Fruit fly (Drosophila melanogaster): ENCODE data around the gene Xrp1.
A peak's percentile ranks its signal among the peaks of the same experiment; 100 is the strongest.

Xrp1 gene

DNA sequence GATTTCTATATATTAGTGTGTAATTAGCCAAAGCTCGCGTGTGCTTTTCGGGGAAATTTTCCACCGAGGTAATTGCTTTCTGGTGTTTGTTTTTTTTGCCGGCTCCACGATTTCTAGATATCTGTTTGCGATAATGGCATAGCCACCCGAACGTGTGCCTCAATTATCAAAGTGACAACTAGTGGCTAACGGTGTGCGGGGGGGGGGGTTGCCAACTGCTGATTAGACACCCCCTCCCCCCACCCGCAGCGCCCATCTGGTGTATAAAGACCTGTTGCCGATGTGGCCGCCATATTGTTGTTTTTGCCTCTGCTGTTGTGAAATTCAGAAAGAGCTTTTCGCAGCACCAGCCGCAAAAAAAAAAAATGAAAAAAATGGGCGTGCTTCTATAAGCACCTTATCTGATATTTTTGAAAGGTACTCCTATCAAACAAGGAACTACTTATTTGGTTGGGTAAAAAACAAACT, 4.1 kb downstream of the Xrp1 start (continued):
- no peak for TF ChIP-seq kni (GFP tag; optimal IDR thresholded peaks at IDR 0.05)
- TF ChIP-seq tio (GFP tag; optimal IDR thresholded peaks at IDR 0.05), result no peak
- TF ChIP-seq NFAT (GFP tag; IDR thresholded peaks at IDR 0.05), result peak; percentile 84
- peak; percentile 26 for TF ChIP-seq HHEX (GFP tag; optimal IDR thresholded peaks at IDR 0.05)
- no peak for TF ChIP-seq CG18262 (tag; optimal IDR thresholded peaks at IDR 0.05)
- no peak for TF ChIP-seq CG9817 (tag; optimal IDR thresholded peaks at IDR 0.05)
- no peak for TF ChIP-seq Atf3 (GFP tag; optimal IDR thresholded peaks at IDR 0.05)
- TF ChIP-seq eyg (GFP tag; optimal IDR thresholded peaks at IDR 0.05), result no peak
- no peak for TF ChIP-seq CG10431 (GFP tag; optimal IDR thresholded peaks at IDR 0.05)
- TF ChIP-seq CG5953 (GFP tag; IDR thresholded peaks at IDR 0.05), result no peak
- TF ChIP-seq Asciz (GFP tag; optimal IDR thresholded peaks at IDR 0.05), result no peak
- TF ChIP-seq klu (GFP tag; IDR thresholded peaks at IDR 0.05), result no peak
- TF ChIP-seq chm (GFP tag; IDR thresholded peaks at IDR 0.05), result no peak
- TF ChIP-seq CG4360 (GFP tag; IDR thresholded peaks at IDR 0.05), result no peak
- TF ChIP-seq Doc3 (GFP tag; IDR thresholded peaks at IDR 0.05; ENCODE audit: partially characterized antibody), result no peak
- no peak for TF ChIP-seq hkb (optimal IDR thresholded peaks at IDR 0.05)
- no peak for TF ChIP-seq hkb (GFP tag; IDR thresholded peaks at IDR 0.05)
- TF ChIP-seq CG7745 (tag; optimal IDR thresholded peaks at IDR 0.05), result no peak
- TF ChIP-seq da (GFP tag; optimal IDR thresholded peaks at IDR 0.05), result peak; percentile 63
- TF ChIP-seq CG18011 (GFP tag; optimal IDR thresholded peaks at IDR 0.05), result no peak
- TF ChIP-seq phol (tag; optimal IDR thresholded peaks at IDR 0.05), result no peak
- no peak for TF ChIP-seq Lhr (GFP tag; optimal IDR thresholded peaks at IDR 0.05)
- TF ChIP-seq CG4404 (GFP tag; IDR thresholded peaks at IDR 0.05), result no peak
- no peak for TF ChIP-seq pan (optimal IDR thresholded peaks at IDR 0.05)
- peak in 1 of 2 experiments; percentile 31 for TF ChIP-seq pan (GFP tag; optimal IDR thresholded peaks at IDR 0.05 in 1 of 2, IDR thresholded peaks at IDR 0.05 in 1 of 2)
- TF ChIP-seq grau (tag; optimal IDR thresholded peaks at IDR 0.05), result no peak
- TF ChIP-seq zfh2 (GFP tag; optimal IDR thresholded peaks at IDR 0.05), result peak; percentile 22
- peak; percentile 24 for TF ChIP-seq CG13296 (GFP tag; optimal IDR thresholded peaks at IDR 0.05)
- no peak for TF ChIP-seq CG17912 (GFP tag; optimal IDR thresholded peaks at IDR 0.05)
- TF ChIP-seq CG8478 (optimal IDR thresholded peaks at IDR 0.05), result no peak
- no peak for TF ChIP-seq CG42726 (GFP tag; IDR thresholded peaks at IDR 0.05; ENCODE audit: partially characterized antibody)
- no peak for TF ChIP-seq usp (GFP tag; optimal IDR thresholded peaks at IDR 0.05)
- TF ChIP-seq CG10462 (GFP tag; optimal IDR thresholded peaks at IDR 0.05), result no peak
- no peak for TF ChIP-seq jigr1 (GFP tag; IDR thresholded peaks at IDR 0.05)
- TF ChIP-seq fru (optimal IDR thresholded peaks at IDR 0.05), result no peak
- TF ChIP-seq CG7357 (GFP tag; IDR thresholded peaks at IDR 0.05), result no peak
- peak; percentile 86 for TF ChIP-seq scrt (GFP tag; optimal IDR thresholded peaks at IDR 0.05)
- no peak for TF ChIP-seq CG9797 (GFP tag; optimal IDR thresholded peaks at IDR 0.05)
- TF ChIP-seq gcm2 (GFP tag; optimal IDR thresholded peaks at IDR 0.05), result no peak
- no peak for TF ChIP-seq CG18619 (GFP tag; optimal IDR thresholded peaks at IDR 0.05)
- no peak for TF ChIP-seq CG13123 (GFP tag; optimal IDR thresholded peaks at IDR 0.05)
- no peak for TF ChIP-seq CG17829 (tag; optimal IDR thresholded peaks at IDR 0.05)
- no peak for TF ChIP-seq org-1 (GFP tag; optimal IDR thresholded peaks at IDR 0.05)
- TF ChIP-seq CG11085 (GFP tag; IDR thresholded peaks at IDR 0.05), result no peak
- TF ChIP-seq CG3847 (GFP tag; IDR thresholded peaks at IDR 0.05), result no peak
- TF ChIP-seq seq (GFP tag; IDR thresholded peaks at IDR 0.05), result no peak
- no peak for TF ChIP-seq CG5180 (GFP tag; optimal IDR thresholded peaks at IDR 0.05)
- peak; percentile 9 for TF ChIP-seq CG11504 (tag; optimal IDR thresholded peaks at IDR 0.05)
- no peak for TF ChIP-seq NC2β (GFP tag; optimal IDR thresholded peaks at IDR 0.05)
- TF ChIP-seq Dek (tag; optimal IDR thresholded peaks at IDR 0.05), result peak; percentile 19
- no peak for TF ChIP-seq zf30C (GFP tag; optimal IDR thresholded peaks at IDR 0.05)
- TF ChIP-seq wdn (GFP tag; IDR thresholded peaks at IDR 0.05), result peak; percentile 30; the same call in 1 of the 2 replicates
- TF ChIP-seq CG15011 (GFP tag; optimal IDR thresholded peaks at IDR 0.05), result no peak

All from whole organism, embryonic.